Worm (Caenorhabditis elegans): Measurements from ENCODE around the gene F35D2.3.

DNA sequence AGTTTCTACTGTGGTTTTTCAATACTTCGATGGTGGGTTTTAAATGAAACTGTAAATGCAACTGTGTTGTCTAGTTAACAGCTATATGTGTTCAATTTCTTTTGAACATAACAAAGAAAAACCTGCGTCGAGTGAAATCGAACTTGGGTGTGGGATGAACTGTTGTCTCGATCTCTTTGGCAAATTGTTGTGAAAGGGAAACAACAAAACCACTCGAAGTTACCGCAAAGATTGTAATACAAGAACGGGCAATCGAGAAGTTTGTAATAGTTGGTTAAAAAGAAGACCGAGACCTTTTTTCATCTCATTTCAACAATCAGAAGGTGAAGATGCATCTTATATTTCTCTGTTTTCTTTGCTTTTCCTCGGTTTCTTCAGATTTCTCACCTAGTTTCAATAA lies 37.5 kb downstream of the F35D2.3 start, which contains the start of gene lips-17:
- no peak for TF ChIP-seq ets-7 (tag; optimal IDR thresholded peaks at IDR 0.05)
- no peak for TF ChIP-seq ama-1 (optimal IDR thresholded peaks at IDR 0.05)
- no peak for TF ChIP-seq aly-1 (tag; optimal IDR thresholded peaks at IDR 0.05)
- TF ChIP-seq flt-1 (GFP tag; IDR thresholded peaks at IDR 0.05), result no peak
- TF ChIP-seq B0310.2 (tag; optimal IDR thresholded peaks at IDR 0.05), result no peak
- TF ChIP-seq ceh-13 (GFP tag; optimal IDR thresholded peaks at IDR 0.05), result no peak
- TF ChIP-seq scrt-1 (GFP tag; IDR thresholded peaks at IDR 0.05), result no peak
- no peak for TF ChIP-seq tbx-11 (GFP tag; IDR thresholded peaks at IDR 0.05)
- no peak for TF ChIP-seq sea-1 (GFP tag; conservative IDR thresholded peaks at IDR 0.05)
- no peak for TF ChIP-seq tbx-37 (GFP tag; conservative IDR thresholded peaks at IDR 0.05)
- no peak for TF ChIP-seq ceh-36 (tag; optimal IDR thresholded peaks at IDR 0.05)
- TF ChIP-seq F13C5.2 (tag; optimal IDR thresholded peaks at IDR 0.05), result no peak

All from whole organism, early embryonic.